Fruit fly (Drosophila melanogaster) whole organism, wandering third instar larva: Measurements from ENCODE around the gene Srg1.

Experiments
- Mio ChIP-seq: sonication (Bioruptor generic); optimal IDR thresholded peaks from 2 replicates; lab custom pipeline; 2016; ENCODE audit warnings: missing biosample characterization, missing genetic modification characterization
- Vsx2 ChIP-seq: fragments of 200-300, 225-300 bp; sonication (Bioruptor generic); optimal IDR thresholded peaks from 2 replicates; lab custom pipeline; 2018; ENCODE audit warnings: missing biosample characterization, missing genetic modification characterization; ENCODE audit not compliant: partially characterized antibody
- foxo ChIP-seq, 2 experiments: fragments of 200-800 bp; sonication (Bioruptor generic); optimal IDR thresholded peaks; 2 replicates in 1 of 2; 3 replicates in 1 of 2; lab custom pipeline; 2016 to 2017; ENCODE audit warnings: missing biosample characterization in 2 of 2, missing genetic modification characterization in 2 of 2
- fru ChIP-seq: fragments of 200-800 bp; sonication (Bioruptor generic); optimal IDR thresholded peaks from 3 replicates; lab custom pipeline; 2016; ENCODE audit warnings: missing biosample characterization, mild to moderate bottlenecking, missing genetic modification characterization
- tai ChIP-seq: sonication (Bioruptor generic); optimal IDR thresholded peaks from 2 replicates; lab custom pipeline; 2016; ENCODE audit warnings: missing biosample characterization, missing genetic modification characterization

- TF ChIP-seq Vsx2 (peak; percentile 13), fru (no peak), foxo (GFP tag; optimal IDR thresholded peaks at IDR 0.05; lab: Kevin White, UChicago) (no peak), Mio (GFP tag; lab: Kevin White, UChicago) (no peak), tai (no peak)
Measured at dm6 chr3R:24894419-24895206, 30.1 kb upstream of the Srg1 start, which contains the start of the genes CG31121 and CG11069.
